Fruit fly (Drosophila melanogaster) whole organism, wandering third instar larva: ENCODE results near the gene Pkc98E.

Experiments used
- CrebA ChIP-seq: fragments of 200-800 bp; sonication (Bioruptor generic); optimal IDR thresholded peaks from 2 replicates; lab custom pipeline; 2016; ENCODE audit warnings: missing biosample characterization, mild to moderate bottlenecking, missing genetic modification characterization, borderline replicate concordance
- Hnf4 ChIP-seq: fragments of 200-800 bp; sonication (Bioruptor generic); optimal IDR thresholded peaks from 2 replicates; lab custom pipeline; 2016; ENCODE audit warnings: missing biosample characterization, mild to moderate bottlenecking, missing genetic modification characterization
- Hr78 ChIP-seq: fragments of >200 bp; optimal IDR thresholded peaks from 2 replicates; lab custom pipeline; 2017; ENCODE audit warnings: missing biosample characterization, missing genetic modification characterization
- brk ChIP-seq: fragments of 200-800 bp; sonication (Bioruptor generic); optimal IDR thresholded peaks from 2 replicates; lab custom pipeline; 2016; ENCODE audit warnings: missing biosample characterization, mild to moderate bottlenecking, missing genetic modification characterization
- dsf ChIP-seq: sonication (Bioruptor generic); optimal IDR thresholded peaks from 2 replicates; lab custom pipeline; 2016; ENCODE audit warnings: missing biosample characterization, missing genetic modification characterization, borderline replicate concordance
- foxo ChIP-seq, 2 experiments: fragments of 200-800 bp; sonication (Bioruptor generic); optimal IDR thresholded peaks; 2 replicates in 1 of 2; 3 replicates in 1 of 2; lab custom pipeline; 2016 to 2017; ENCODE audit warnings: missing biosample characterization in 2 of 2, missing genetic modification characterization in 2 of 2
- psq ChIP-seq: fragments of 200-800 bp; sonication (Bioruptor generic); optimal IDR thresholded peaks from 3 replicates; lab custom pipeline; 2017; ENCODE audit warnings: missing biosample characterization, mild to moderate bottlenecking, missing genetic modification characterization, moderate library complexity
- sv ChIP-seq: fragments of 200-800 bp; sonication (Bioruptor generic); optimal IDR thresholded peaks from 3 replicates; lab custom pipeline; 2016; ENCODE audit warnings: missing biosample characterization, missing genetic modification characterization
- usp ChIP-seq: fragments of >200 bp; optimal IDR thresholded peaks from 2 replicates; lab custom pipeline; 2017; ENCODE audit warnings: missing biosample characterization, missing genetic modification characterization
- woc ChIP-seq: sonication (Bioruptor generic); optimal IDR thresholded peaks from 2 replicates; lab custom pipeline; 2016; ENCODE audit warnings: missing biosample characterization, mild to moderate bottlenecking, missing genetic modification characterization

DNA sequence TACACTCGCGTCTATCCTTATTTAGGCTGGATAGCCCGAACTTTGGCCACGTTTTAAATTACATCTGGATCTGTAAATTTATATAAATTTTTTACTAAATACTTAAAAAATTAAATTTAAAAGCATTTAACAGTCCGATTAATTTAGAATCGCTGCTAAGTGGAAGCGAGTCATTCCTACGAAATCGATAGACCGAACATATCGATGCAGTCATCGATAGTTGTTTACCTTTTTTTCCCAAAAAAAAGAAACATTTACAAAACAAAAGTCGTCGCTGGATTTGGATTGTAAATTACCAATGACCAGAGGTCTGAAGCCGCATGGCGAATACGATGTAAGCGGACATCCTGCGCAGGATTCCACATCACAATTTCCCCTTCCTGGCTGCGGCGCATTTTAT, 16.8 kb downstream of the Pkc98E start, which contains the start of gene Sirt7:
- no peak for TF ChIP-seq psq
- TF ChIP-seq CrebA: no peak
- TF ChIP-seq Hr78 (GFP tag; lab: Kevin White, UChicago): no peak
- TF ChIP-seq Hnf4 (GFP tag; lab: Kevin White, UChicago): no peak
- TF ChIP-seq sv (GFP tag; lab: Kevin White, UChicago): no peak
- no peak for TF ChIP-seq woc (GFP tag; lab: Kevin White, UChicago)
- TF ChIP-seq brk: no peak
- no peak for TF ChIP-seq foxo (GFP tag; optimal IDR thresholded peaks at IDR 0.05; lab: Kevin White, UChicago)
- no peak for TF ChIP-seq usp (GFP tag; lab: Kevin White, UChicago)
- TF ChIP-seq dsf (GFP tag; lab: Kevin White, UChicago): no peak
